Worm (Caenorhabditis elegans): Measurements from ENCODE around the gene dnj-5.

DNA sequence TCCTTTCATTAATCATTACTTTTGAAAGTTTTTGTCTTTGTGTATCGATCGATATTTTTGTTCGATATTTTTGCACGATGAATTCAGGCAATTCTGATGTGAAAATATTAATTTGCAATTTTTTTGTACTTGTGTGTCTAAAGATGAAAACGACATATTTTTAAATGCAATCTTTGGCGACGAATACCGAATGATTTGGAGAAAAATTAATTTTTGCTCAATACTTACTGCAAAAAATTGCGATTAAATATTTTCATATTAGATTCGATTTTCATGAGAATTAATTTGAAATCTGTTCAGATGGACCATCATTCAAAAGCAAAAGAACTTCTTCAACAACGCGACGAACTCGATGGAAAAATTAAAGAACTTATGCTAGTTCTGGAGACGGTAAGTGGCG is 43.7 kb upstream of the dnj-5 start, which contains the start of gene psmd-9:
- no peak for TF ChIP-seq hnd-1 (tag; optimal IDR thresholded peaks at IDR 0.05)
- TF ChIP-seq pes-1 (GFP tag; IDR thresholded peaks at IDR 0.05), result no peak
- no peak for TF ChIP-seq ceh-13 (GFP tag; optimal IDR thresholded peaks at IDR 0.05)
- TF ChIP-seq flt-1 (GFP tag; IDR thresholded peaks at IDR 0.05), result no peak
- TF ChIP-seq ceh-36 (tag; optimal IDR thresholded peaks at IDR 0.05), result no peak
- TF ChIP-seq ama-1 (optimal IDR thresholded peaks at IDR 0.05), result no peak
- no peak for TF ChIP-seq aly-1 (tag; optimal IDR thresholded peaks at IDR 0.05)
- TF ChIP-seq hmg-4 (GFP tag; optimal IDR thresholded peaks at IDR 0.05), result no peak
- TF ChIP-seq hmbx-1 (tag; optimal IDR thresholded peaks at IDR 0.05), result no peak
